Fruit fly (Drosophila melanogaster): ENCODE measurements around the gene CG10600.
A peak's percentile ranks its signal among the peaks of the same experiment; 100 is the strongest.

The CG10600 gene

dm6 chr2L:18839143-18839872 is at the start of gene CG10600 (continued):
- peak; percentile 47; the same call in 1 of the 2 replicates for TF ChIP-seq gt (GFP tag; IDR thresholded peaks at IDR 0.05)
- peak; percentile 77 for TF ChIP-seq schlank (tag; optimal IDR thresholded peaks at IDR 0.05)
- peak; percentile 54 for TF ChIP-seq nom (GFP tag; optimal IDR thresholded peaks at IDR 0.05)
- TF ChIP-seq CG7786 (GFP tag; optimal IDR thresholded peaks at IDR 0.05): peak; percentile 88
- peak; percentile 63 for TF ChIP-seq PHDP (tag; optimal IDR thresholded peaks at IDR 0.05)
- TF ChIP-seq Spps (tag; optimal IDR thresholded peaks at IDR 0.05): peak; percentile 19
- TF ChIP-seq sug (tag; optimal IDR thresholded peaks at IDR 0.05): peak; percentile 80
- TF ChIP-seq CG16813 (GFP tag; IDR thresholded peaks at IDR 0.05; ENCODE audit: partially characterized antibody): peak; percentile 85
- peak; percentile 62 for TF ChIP-seq Doc3 (GFP tag; IDR thresholded peaks at IDR 0.05; ENCODE audit: partially characterized antibody)
- peak; percentile 98 for TF ChIP-seq CG8290 (GFP tag; optimal IDR thresholded peaks at IDR 0.05)
- TF ChIP-seq CG8290 (tag; optimal IDR thresholded peaks at IDR 0.05): peak; percentile 75 to 95
- TF ChIP-seq ap (GFP tag; IDR thresholded peaks at IDR 0.05): no peak
- no peak for TF ChIP-seq Asciz (GFP tag; optimal IDR thresholded peaks at IDR 0.05)
- peak; percentile 98 for TF ChIP-seq CG33213 (GFP tag; optimal IDR thresholded peaks at IDR 0.05)
- TF ChIP-seq pzg (GFP tag; optimal IDR thresholded peaks at IDR 0.05): peak; percentile 98
- TF ChIP-seq YL-1 (GFP tag; optimal IDR thresholded peaks at IDR 0.05): peak; percentile 98
- peak; percentile 79 for TF ChIP-seq CG4424 (GFP tag; optimal IDR thresholded peaks at IDR 0.05)
- no peak for TF ChIP-seq abd-A (tag; optimal IDR thresholded peaks at IDR 0.05)
- TF ChIP-seq ATbp (GFP tag; optimal IDR thresholded peaks at IDR 0.05): peak; percentile 64
- peak; percentile 55 for TF ChIP-seq kni (GFP tag; optimal IDR thresholded peaks at IDR 0.05)
- peak; percentile 60 for TF ChIP-seq Jarid2 (GFP tag; optimal IDR thresholded peaks at IDR 0.05)
- TF ChIP-seq gcm2 (GFP tag; optimal IDR thresholded peaks at IDR 0.05): peak; percentile 75
- TF ChIP-seq CG12744 (GFP tag; optimal IDR thresholded peaks at IDR 0.05): peak; percentile 89
- TF ChIP-seq Awh (GFP tag; IDR thresholded peaks at IDR 0.05): no peak
- peak; percentile 82 for TF ChIP-seq bcd (GFP tag; optimal IDR thresholded peaks at IDR 0.05)
- TF ChIP-seq sob (GFP tag; IDR thresholded peaks at IDR 0.05): peak; percentile 92
- peak; percentile 56; the same call in 1 of the 3 replicates for TF ChIP-seq gce (GFP tag; IDR thresholded peaks at IDR 0.05)
- TF ChIP-seq gfzf (GFP tag; optimal IDR thresholded peaks at IDR 0.05): peak; percentile 44
- TF ChIP-seq CG10366 (GFP tag; IDR thresholded peaks at IDR 0.05): peak; percentile 57
- peak; percentile 47 for TF ChIP-seq ara (GFP tag; IDR thresholded peaks at IDR 0.05)
- peak; percentile 69 for TF ChIP-seq Six4 (GFP tag; optimal IDR thresholded peaks at IDR 0.05)
- TF ChIP-seq CG13296 (GFP tag; optimal IDR thresholded peaks at IDR 0.05): peak; percentile 65
- TF ChIP-seq z (GFP tag; IDR thresholded peaks at IDR 0.05): no peak
- TF ChIP-seq dm (GFP tag; optimal IDR thresholded peaks at IDR 0.05): peak; percentile 86
- TF ChIP-seq Oli (tag; optimal IDR thresholded peaks at IDR 0.05): peak; percentile 42
- no peak for TF ChIP-seq usp (GFP tag; optimal IDR thresholded peaks at IDR 0.05)
- peak; percentile 93 for TF ChIP-seq sens (GFP tag)
- peak; percentile 78 for TF ChIP-seq CG15601 (tag; optimal IDR thresholded peaks at IDR 0.05)
- TF ChIP-seq E2f2 (GFP tag; IDR thresholded peaks at IDR 0.05): peak; percentile 100
- peak; percentile 100 for TF ChIP-seq CTCF (GFP tag; optimal IDR thresholded peaks at IDR 0.05)
- TF ChIP-seq CG32767 (GFP tag; IDR thresholded peaks at IDR 0.05): no peak; the same call in 1 of the 2 replicates
- no peak for TF ChIP-seq esg (GFP tag; conservative IDR thresholded peaks at IDR 0.05)
- TF ChIP-seq CG8478 (optimal IDR thresholded peaks at IDR 0.05): peak; percentile 87
- TF ChIP-seq Tbp (GFP tag; optimal IDR thresholded peaks at IDR 0.05): no peak
- peak; percentile 87 for TF ChIP-seq Sin3A (optimal IDR thresholded peaks at IDR 0.05)
- TF ChIP-seq NC2β (GFP tag; optimal IDR thresholded peaks at IDR 0.05): peak; percentile 83
- TF ChIP-seq sisA (GFP tag; IDR thresholded peaks at IDR 0.05): peak; percentile 70
- peak; percentile 87 for TF ChIP-seq CG5245 (GFP tag; optimal IDR thresholded peaks at IDR 0.05)
- peak; percentile 47 for TF ChIP-seq CG4707 (GFP tag; optimal IDR thresholded peaks at IDR 0.05)
- 0 out of 2 replicates have a peak, but pooled peaks have one; percentile 51 for TF ChIP-seq CG10321 (GFP tag; IDR thresholded peaks at IDR 0.05)
- peak; percentile 56 for TF ChIP-seq al (GFP tag; IDR thresholded peaks at IDR 0.05)
- peak; percentile 69 for TF ChIP-seq org-1 (GFP tag; optimal IDR thresholded peaks at IDR 0.05)

All from whole organism, embryonic.